Worm (Caenorhabditis elegans): ENCODE results near the gene C01G10.17.
"Not testable (repeated sequence)": the region's sequence is repeated elsewhere in the genome, so short reads cannot be mapped to it uniquely, and the experiment has no call there.

- not testable (repeated sequence) for TF ChIP-seq ZK546.5, nhr-76, snpc-4, pqm-1 (tag; optimal IDR thresholded peaks at IDR 0.05)
Measured at ce11 chrV:15115968-15116367, 25.4 kb downstream of the C01G10.17 start, which contains the start of gene T01G5.8.
